Worm (Caenorhabditis elegans): Measurements from ENCODE around the gene nlp-33.

The nlp-33 gene

DNA sequence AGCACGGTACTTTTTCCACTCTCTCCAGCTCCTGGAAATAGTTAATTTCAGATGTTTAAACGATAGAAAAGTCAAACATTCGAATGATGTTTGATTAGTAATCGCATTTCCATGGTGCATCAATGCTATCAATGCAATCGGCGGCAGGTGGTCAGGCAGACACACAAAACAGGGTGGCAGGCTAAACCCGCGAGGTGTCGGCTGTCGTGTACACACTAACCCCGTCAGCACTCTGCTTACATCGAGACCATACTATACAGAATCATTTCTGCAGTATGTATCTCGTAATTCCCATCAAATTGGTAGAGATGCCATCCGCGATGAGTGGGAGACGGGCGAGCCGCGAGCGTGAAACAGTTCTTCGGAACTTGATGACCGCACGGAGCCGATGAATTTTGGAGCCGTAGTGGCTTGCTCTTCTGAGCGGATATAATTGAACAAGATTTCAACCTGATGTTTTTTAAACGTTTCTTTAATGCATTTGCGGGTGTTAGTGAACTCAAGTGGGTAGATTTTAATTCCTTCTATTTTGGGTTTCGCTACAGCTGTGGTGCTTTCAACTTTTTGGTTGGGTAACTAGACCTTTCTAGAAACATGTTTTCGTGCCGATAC, 29.7 kb downstream of the nlp-33 start (continued):
- TF ChIP-seq ets-4 (GFP tag; optimal IDR thresholded peaks at IDR 0.05) (peak; percentile 23), mcd-1 (GFP tag; IDR thresholded peaks at IDR 0.05) (peak; percentile 80), lin-40 (tag; optimal IDR thresholded peaks at IDR 0.05) (peak; percentile 8), T07F8.4 (tag; optimal IDR thresholded peaks at IDR 0.05) (peak; percentile 15), ceh-100 (GFP tag; IDR thresholded peaks at IDR 0.05) (peak; percentile 65), snpc-1.3 (tag; optimal IDR thresholded peaks at IDR 0.05; ENCODE audit: insufficient read depth) (peak; percentile 94), rec-8 (tag; optimal IDR thresholded peaks at IDR 0.05) (peak in 1 of 2 experiments; percentile 31), xnd-1 (tag; optimal IDR thresholded peaks at IDR 0.05) (peak; percentile 10)

DNA sequence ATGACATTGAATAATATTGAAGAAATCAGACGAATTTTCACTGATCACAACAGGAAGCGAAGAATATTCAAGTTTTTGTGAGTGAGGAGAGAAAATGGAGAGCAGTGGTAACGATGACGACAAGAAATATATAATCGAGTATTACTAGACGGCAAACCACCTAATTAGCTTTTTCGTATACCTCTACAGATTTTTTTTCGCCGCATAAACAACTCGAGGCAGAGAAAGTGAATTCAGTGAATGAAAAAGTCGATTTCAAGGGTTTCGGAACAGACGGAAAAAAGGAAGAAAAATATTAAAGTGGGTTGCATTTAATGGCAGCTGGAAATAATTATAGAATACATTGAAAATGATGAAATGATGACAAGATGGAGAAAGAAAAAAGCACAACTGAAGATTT, 30.4 kb downstream of the nlp-33 start, which contains the start of gene gpa-1:
Gene gpa-1 (minus strand): TSS at position 101 of the 400 bp plus-strand sequence.
- TF ChIP-seq lsl-1 (GFP tag; optimal IDR thresholded peaks at IDR 0.05) = no peak
- no peak for TF ChIP-seq hmg-20 (GFP tag; IDR thresholded peaks at IDR 0.05)
- no peak for TF ChIP-seq lin-40 (tag; optimal IDR thresholded peaks at IDR 0.05)
- no peak for TF ChIP-seq ceh-27 (GFP tag; optimal IDR thresholded peaks at IDR 0.05)
- TF ChIP-seq hsf-1 (GFP tag; IDR thresholded peaks at IDR 0.05) = no peak
- TF ChIP-seq K11D2.4 (GFP tag; IDR thresholded peaks at IDR 0.05) = no peak
- TF ChIP-seq Y53F4B.3 (GFP tag; IDR thresholded peaks at IDR 0.05) = no peak
- no peak for TF ChIP-seq mxl-1 (tag; optimal IDR thresholded peaks at IDR 0.05)
- TF ChIP-seq ztf-3 (GFP tag; optimal IDR thresholded peaks at IDR 0.05) = no peak
- no peak for TF ChIP-seq sdz-38 (tag; optimal IDR thresholded peaks at IDR 0.05)
- TF ChIP-seq ztf-6 (GFP tag; IDR thresholded peaks at IDR 0.05) = no peak
- no peak for TF ChIP-seq rec-8 (tag; optimal IDR thresholded peaks at IDR 0.05)
- no peak for TF ChIP-seq nhr-27 (tag; optimal IDR thresholded peaks at IDR 0.05)

DNA sequence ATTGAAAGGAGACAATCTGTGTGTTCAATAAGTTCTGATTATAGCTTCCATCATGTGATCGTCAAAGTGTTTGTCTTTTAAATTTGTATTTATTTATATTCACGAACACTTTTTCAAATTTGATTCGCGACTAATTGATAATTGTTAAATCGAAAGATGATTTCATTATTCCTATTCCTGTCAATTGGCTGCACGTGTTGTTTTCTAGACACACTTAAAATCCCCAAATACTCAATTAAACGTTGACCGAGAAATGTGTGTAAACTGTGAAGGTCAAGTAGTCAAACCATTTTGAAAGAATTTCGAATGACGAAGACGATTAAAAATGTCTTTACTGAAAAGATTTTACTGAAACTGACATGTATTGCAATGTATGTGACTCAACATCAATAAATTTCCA, 33.8 kb downstream of the nlp-33 start:
- no peak for TF ChIP-seq T07F8.4 (tag; optimal IDR thresholded peaks at IDR 0.05)
- TF ChIP-seq Y53F4B.3 (GFP tag; IDR thresholded peaks at IDR 0.05) = no peak

DNA sequence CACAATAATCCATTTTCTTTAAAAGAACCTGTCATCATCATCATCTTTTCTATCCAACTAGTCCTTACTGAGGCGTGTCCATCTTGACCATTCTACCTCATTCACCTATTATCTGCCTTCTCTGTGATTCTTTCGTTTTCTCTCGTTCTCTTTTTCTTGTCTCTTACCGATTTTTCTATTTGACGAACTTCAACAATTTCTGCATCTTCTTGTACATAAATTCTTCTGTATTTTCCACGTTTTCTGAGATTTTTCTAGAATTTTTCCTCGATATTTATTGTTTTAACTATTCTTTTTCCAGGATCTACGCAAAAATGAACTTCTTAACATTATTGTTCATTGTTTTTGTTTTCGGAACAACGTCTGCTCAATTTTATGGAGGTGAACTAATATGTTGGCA, 35.8 kb downstream of the nlp-33 start, which contains the start of gene cnc-10:
Gene cnc-10 (plus strand): TSS at position 301 of the 400 bp plus-strand sequence.
- TF ChIP-seq T07F8.4 (tag; optimal IDR thresholded peaks at IDR 0.05) (no peak), lin-40 (tag; optimal IDR thresholded peaks at IDR 0.05) (no peak), ets-4 (GFP tag; optimal IDR thresholded peaks at IDR 0.05) (no peak), aptf-2 (GFP tag; conservative IDR thresholded peaks at IDR 0.05) (no peak), lag-1 (GFP tag; IDR thresholded peaks at IDR 0.05) (no peak), attf-5 (GFP tag; optimal IDR thresholded peaks at IDR 0.05) (no peak), Y56A3A.18 (GFP tag; IDR thresholded peaks at IDR 0.05) (no peak), egrh-3 (GFP tag; IDR thresholded peaks at IDR 0.05) (no peak), Y79H2A.3 (GFP tag; conservative IDR thresholded peaks at IDR 0.05) (no peak), hmg-1.2 (GFP tag; IDR thresholded peaks at IDR 0.05) (no peak), repo-1 (tag; optimal IDR thresholded peaks at IDR 0.05) (no peak), let-526 (GFP tag; IDR thresholded peaks at IDR 0.05) (no peak), lir-1 (GFP tag; conservative IDR thresholded peaks at IDR 0.05) (no peak), F33H1.4 (GFP tag; IDR thresholded peaks at IDR 0.05) (no peak), ceh-58 (GFP tag; IDR thresholded peaks at IDR 0.05) (no peak), madf-3 (GFP tag; IDR thresholded peaks at IDR 0.05) (no peak), F57C9.4 (tag; optimal IDR thresholded peaks at IDR 0.05) (no peak), ZK185.1 (tag; optimal IDR thresholded peaks at IDR 0.05; ENCODE audit: poor library complexity, severe bottlenecking) (no peak), nhr-27 (tag; optimal IDR thresholded peaks at IDR 0.05) (no peak)

Measured in whole organism, young adult.